Worm (Caenorhabditis elegans) whole organism, young adult: ENCODE data around the gene sqv-3.

ENCODE experiments used
- B0019.2 ChIP-seq: fragments of 200-800 bp; sonication (Bioruptor generic); conservative IDR thresholded peaks from 2 replicates; pipeline ENCODE4 v1.3.6; 2022; ENCODE audit warnings: missing genetic modification reagents, missing genetic modification characterization, missing compliant biosample characterization
- C06A6.2 ChIP-seq: fragments of 200-800 bp; sonication (Bioruptor generic); conservative IDR thresholded peaks from 2 replicates; pipeline ENCODE4 v1.3.6; 2022; ENCODE audit warnings: missing genetic modification characterization, missing compliant biosample characterization
- C17E4.6 ChIP-seq: fragments of 200-800 bp; sonication (Bioruptor generic); IDR thresholded peaks from 2 replicates; pipeline ENCODE4 v1.3.6; 2022; ENCODE audit warnings: missing genetic modification reagents, missing genetic modification characterization, missing compliant biosample characterization
- D2030.7 ChIP-seq: fragments of 200-800 bp; sonication (Bioruptor generic); IDR thresholded peaks from 2 replicates; pipeline ENCODE4 v1.3.6; 2022; ENCODE audit warnings: missing genetic modification reagents, missing genetic modification characterization, missing compliant biosample characterization
- F22D6.2 ChIP-seq: sonication (generic microtip); optimal IDR thresholded peaks from 2 replicates; lab custom pipeline; 2016; ENCODE audit warnings: mild to moderate bottlenecking, missing genetic modification characterization, missing compliant biosample characterization
- F37B4.10 ChIP-seq: fragments of 200-800 bp; sonication (Bioruptor generic); IDR thresholded peaks from 2 replicates; pipeline ENCODE4 v1.3.6; 2022; ENCODE audit warnings: missing genetic modification characterization, missing compliant biosample characterization
- Y67H2A.10 ChIP-seq: fragments of 200-800 bp; sonication (Bioruptor generic); conservative IDR thresholded peaks from 2 replicates; pipeline ENCODE4 v1.3.6; 2022; ENCODE audit warnings: missing genetic modification reagents, missing genetic modification characterization, missing compliant biosample characterization
- Y95B8A.8 ChIP-seq: fragments of 200-800 bp; sonication (Bioruptor generic); IDR thresholded peaks from 2 replicates; pipeline ENCODE4 v1.3.6; 2022; ENCODE audit warnings: missing genetic modification reagents, missing genetic modification characterization, missing compliant biosample characterization
- aptf-3 ChIP-seq: fragments of 200-800 bp; sonication (Bioruptor generic); IDR thresholded peaks from 2 replicates; pipeline ENCODE4 v1.3.6; 2022; ENCODE audit warnings: missing genetic modification characterization, missing compliant biosample characterization
- attf-3 ChIP-seq: fragments of 200-800 bp; sonication (Bioruptor generic); conservative IDR thresholded peaks from 2 replicates; pipeline ENCODE4 v1.3.6; 2022; ENCODE audit warnings: missing genetic modification reagents, missing genetic modification characterization, missing compliant biosample characterization
- attf-5 ChIP-seq: fragments of 200-800 bp; sonication (Bioruptor generic); optimal IDR thresholded peaks from 2 replicates; lab custom pipeline; 2018; ENCODE audit warnings: mild to moderate bottlenecking, missing genetic modification characterization, missing compliant biosample characterization
- bed-2 ChIP-seq: fragments of 200-800 bp; sonication (Bioruptor generic); IDR thresholded peaks from 2 replicates; pipeline ENCODE4 v1.3.6; 2022; ENCODE audit warnings: missing genetic modification reagents, missing genetic modification characterization, missing compliant biosample characterization
- ceh-40 ChIP-seq: fragments of 200-800 bp; sonication (Bioruptor generic); IDR thresholded peaks from 2 replicates; pipeline ENCODE4 v1.3.6; 2022; ENCODE audit warnings: missing genetic modification characterization, missing compliant biosample characterization
- dpff-1 ChIP-seq: sonication (generic microtip); optimal IDR thresholded peaks from 2 replicates; lab custom pipeline; 2017; ENCODE audit warnings: mild to moderate bottlenecking, missing genetic modification characterization, missing compliant biosample characterization
- efl-1 ChIP-seq: fragments of 150-350 bp; optimal IDR thresholded peaks from 2 replicates; lab custom pipeline; 2014; ENCODE audit warnings: missing biosample characterization, missing genetic modification reagents, missing genetic modification characterization
- egl-18 ChIP-seq: fragments of 200-800 bp; sonication (Bioruptor generic); IDR thresholded peaks from 2 replicates; pipeline ENCODE4 v1.3.6; 2022; ENCODE audit warnings: missing genetic modification reagents, missing genetic modification characterization, missing compliant biosample characterization
- egl-44 ChIP-seq: fragments of 200-800 bp; sonication (Bioruptor generic); IDR thresholded peaks from 2 replicates; pipeline ENCODE4 v1.3.6; 2022; ENCODE audit warnings: missing genetic modification reagents, missing genetic modification characterization, missing compliant biosample characterization
- fkh-3 ChIP-seq: sonication (generic microtip); optimal IDR thresholded peaks from 2 replicates; lab custom pipeline; 2016; ENCODE audit warnings: mild to moderate bottlenecking, missing genetic modification characterization, missing compliant biosample characterization
- him-1 ChIP-seq: sonication (generic microtip); optimal IDR thresholded peaks from 2 replicates; lab custom pipeline; 2016; ENCODE audit warnings: missing genotype, missing genetic modification reagents, missing genetic modification characterization, missing compliant biosample characterization
- hlh-26 ChIP-seq: fragments of 200-800 bp; sonication (Bioruptor generic); conservative IDR thresholded peaks from 2 replicates; pipeline ENCODE4 v1.3.6; 2022; ENCODE audit warnings: missing genetic modification reagents, missing genetic modification characterization, missing compliant biosample characterization
- hsf-1 ChIP-seq: fragments of 200-800 bp; sonication (Bioruptor generic); IDR thresholded peaks from 2 replicates; pipeline ENCODE4 v1.3.6; 2022; ENCODE audit warnings: missing genetic modification reagents, missing genetic modification characterization, missing compliant biosample characterization
- lin-40 ChIP-seq: sonication (generic microtip); optimal IDR thresholded peaks from 2 replicates; lab custom pipeline; 2016; ENCODE audit warnings: missing genetic modification characterization, mild to moderate bottlenecking, missing compliant biosample characterization, missing genotype, missing genetic modification reagents
- lin-54 ChIP-seq: fragments of 200-800 bp; sonication (Bioruptor generic); optimal IDR thresholded peaks from 2 replicates; lab custom pipeline; 2018; ENCODE audit warnings: mild to moderate bottlenecking, missing genetic modification characterization, missing compliant biosample characterization
- lsl-1 ChIP-seq: fragments of 200-800 bp; sonication (Bioruptor generic); optimal IDR thresholded peaks from 2 replicates; lab custom pipeline; 2018; ENCODE audit warnings: mild to moderate bottlenecking, missing genetic modification characterization, moderate library complexity, missing compliant biosample characterization
- madf-6 ChIP-seq: fragments of 200-800 bp; sonication (Bioruptor generic); IDR thresholded peaks from 2 replicates; pipeline ENCODE4 v1.3.6; 2022; ENCODE audit warnings: missing genetic modification reagents, missing genetic modification characterization, missing compliant biosample characterization
- mcd-1 ChIP-seq: fragments of 200-800 bp; sonication (Bioruptor generic); IDR thresholded peaks from 2 replicates; pipeline ENCODE4 v1.3.6; 2022; ENCODE audit warnings: missing genetic modification reagents, missing genetic modification characterization, missing compliant biosample characterization
- mes-4 ChIP-seq: sonication (generic microtip); optimal IDR thresholded peaks from 2 replicates; lab custom pipeline; 2016; ENCODE audit warnings: missing genotype, missing genetic modification characterization, missing compliant biosample characterization
- nfya-1 ChIP-seq: sonication (generic microtip); optimal IDR thresholded peaks from 2 replicates; lab custom pipeline; 2017; ENCODE audit warnings: antibody characterized with exemption, missing compliant biosample characterization, missing genetic modification characterization, borderline replicate concordance; ENCODE audit not compliant: insufficient read depth
- nhr-120 ChIP-seq: fragments of 200-800 bp; sonication (Bioruptor generic); IDR thresholded peaks from 2 replicates; pipeline ENCODE4 v1.3.6; 2022; ENCODE audit warnings: missing genetic modification characterization, missing compliant biosample characterization
- nhr-80 ChIP-seq: sonication (generic microtip); optimal IDR thresholded peaks from 2 replicates; lab custom pipeline; 2016; ENCODE audit warnings: missing genetic modification characterization, missing compliant biosample characterization
- nhr-90 ChIP-seq: sonication (generic microtip); optimal IDR thresholded peaks from 2 replicates; lab custom pipeline; 2016; ENCODE audit warnings: missing genotype, mild to moderate bottlenecking, missing genetic modification characterization, missing compliant biosample characterization
- pbrm-1 ChIP-seq: fragments of 200-800 bp; sonication (Bioruptor generic); IDR thresholded peaks from 2 replicates; pipeline ENCODE4 v1.3.6; 2022; ENCODE audit warnings: missing genetic modification reagents, missing genetic modification characterization, missing compliant biosample characterization
- rcor-1 ChIP-seq: fragments of 200-800 bp; sonication (Bioruptor generic); IDR thresholded peaks from 2 replicates; pipeline ENCODE4 v1.3.6; 2022; ENCODE audit warnings: missing genetic modification reagents, missing genetic modification characterization, missing compliant biosample characterization
- rec-8 ChIP-seq, 2 experiments: sonication (generic microtip); optimal IDR thresholded peaks; 2 replicates each; lab custom pipeline; 2016; ENCODE audit warnings: mild to moderate bottlenecking in 2 of 2, missing genetic modification characterization in 2 of 2, missing genetic modification reagents in 2 of 2, missing genotype in 2 of 2, missing biosample characterization in 1 of 2, missing compliant biosample characterization in 1 of 2, moderate library complexity in 1 of 2
- repo-1 ChIP-seq: sonication (generic microtip); optimal IDR thresholded peaks from 2 replicates; lab custom pipeline; 2017; ENCODE audit warnings: mild to moderate bottlenecking, missing genetic modification characterization, missing compliant biosample characterization
- sea-2 ChIP-seq: fragments of 200-800 bp; sonication (Bioruptor generic); IDR thresholded peaks from 2 replicates; pipeline ENCODE4 v1.3.6; 2022; ENCODE audit warnings: missing genetic modification characterization, missing compliant biosample characterization
- snpc-3.4 ChIP-seq: sonication (generic microtip); optimal IDR thresholded peaks from 2 replicates; lab custom pipeline; 2017; ENCODE audit warnings: missing genetic modification characterization, mild to moderate bottlenecking, missing compliant biosample characterization, antibody characterized with exemption, moderate library complexity, missing genotype, missing genetic modification reagents
- somi-1 ChIP-seq: fragments of 200-800 bp; sonication (Bioruptor generic); optimal IDR thresholded peaks from 2 replicates; lab custom pipeline; 2018; ENCODE audit warnings: mild to moderate bottlenecking, missing genetic modification characterization, missing compliant biosample characterization
- tbp1 ChIP-seq: fragments of 200-800 bp; sonication (Bioruptor generic); optimal IDR thresholded peaks from 2 replicates; lab custom pipeline; 2018; ENCODE audit warnings: mild to moderate bottlenecking, missing genetic modification characterization, missing compliant biosample characterization
- tbx-9 ChIP-seq: sonication (generic microtip); optimal IDR thresholded peaks from 2 replicates; lab custom pipeline; 2016; ENCODE audit warnings: borderline replicate concordance, missing genetic modification characterization, inconsistent platforms, missing compliant biosample characterization
- unc-62 ChIP-seq: fragments of 150-350 bp; optimal IDR thresholded peaks from 2 replicates; lab custom pipeline; 2014; ENCODE audit warnings: missing biosample characterization, missing genetic modification reagents, missing genetic modification characterization
- zim-3 ChIP-seq: sonication (generic microtip); optimal IDR thresholded peaks from 2 replicates; lab custom pipeline; 2017; ENCODE audit warnings: mild to moderate bottlenecking, missing genetic modification characterization, moderate library complexity, missing compliant biosample characterization
- ztf-25 ChIP-seq: fragments of 200-800 bp; sonication (Bioruptor generic); IDR thresholded peaks from 2 replicates; pipeline ENCODE4 v1.3.6; 2022; ENCODE audit warnings: missing genetic modification reagents, missing genetic modification characterization, missing compliant biosample characterization
- ztf-3 ChIP-seq: fragments of 200-800 bp; sonication (Bioruptor generic); optimal IDR thresholded peaks from 2 replicates; lab custom pipeline; 2018; ENCODE audit warnings: mild to moderate bottlenecking, missing genetic modification characterization, missing compliant biosample characterization
- ztf-6 ChIP-seq: fragments of 200-800 bp; sonication (Bioruptor generic); IDR thresholded peaks from 2 replicates; pipeline ENCODE4 v1.3.6; 2022; ENCODE audit warnings: missing genetic modification reagents, missing genetic modification characterization, missing compliant biosample characterization

The sqv-3 gene

ce11 chrIII:9783133-9783590 lies 3.0 kb upstream of the sqv-3 start (continued):
- TF ChIP-seq zim-3 (tag; lab: Kevin White, UChicago) (no peak), nfya-1 (tag; lab: Kevin White, UChicago) (no peak), lin-54 (GFP tag; lab: Kevin White, UChicago) (no peak), repo-1 (tag; lab: Kevin White, UChicago) (peak; percentile 81), lin-40 (tag; lab: Kevin White, UChicago) (peak; percentile 38), C06A6.2 (GFP tag; lab: Robert Waterston, UW) (no peak), D2030.7 (GFP tag; lab: Robert Waterston, UW) (no peak), hlh-26 (GFP tag; lab: Robert Waterston, UW) (no peak), rcor-1 (no peak), unc-62 (GFP tag; lab: Kevin White, UChicago) (no peak), mes-4 (tag; lab: Kevin White, UChicago) (no peak)

ce11 chrIII:9782483-9783081 lies 2.4 kb upstream of the sqv-3 start, which contains the start of gene R10E11.6:
Gene R10E11.6 (plus strand): TSS chrIII:9783006.
- no peak for TF ChIP-seq egl-18 (GFP tag; lab: Robert Waterston, UW)
- peak in 1 of 2 experiments; percentile 19 for TF ChIP-seq rec-8 (tag; optimal IDR thresholded peaks at IDR 0.05; lab: Kevin White, UChicago)

DNA sequence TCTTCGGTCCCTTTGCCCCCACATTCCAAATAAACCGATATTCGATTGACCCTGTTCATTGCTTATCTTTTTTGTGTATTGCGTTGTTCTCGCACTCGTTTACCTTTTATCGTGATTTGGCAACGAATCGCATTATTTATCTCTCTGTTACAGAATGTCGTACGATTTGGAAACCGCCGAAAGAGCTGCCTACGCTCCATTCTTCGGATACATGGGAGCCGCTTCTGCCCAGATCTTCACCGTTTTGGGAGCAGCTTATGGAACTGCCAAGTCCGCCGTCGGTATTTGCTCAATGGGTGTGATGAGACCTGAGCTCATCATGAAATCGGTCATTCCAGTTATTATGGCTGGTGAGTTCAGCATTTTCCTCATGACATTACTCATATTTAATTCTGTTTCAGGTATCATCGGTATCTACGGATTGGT lies 1.9 kb upstream of the sqv-3 start, which contains the start of gene vha-2:
vha-2 (plus strand) TSS at position 154 of the 426 bp plus-strand sequence.
- TF ChIP-seq nhr-120: no peak
- no peak for TF ChIP-seq ztf-6 (GFP tag; lab: Robert Waterston, UW)
- no peak for TF ChIP-seq snpc-3.4 (tag; lab: Kevin White, UChicago)
- TF ChIP-seq madf-6 (GFP tag; lab: Robert Waterston, UW): peak; percentile 57
- no peak for TF ChIP-seq nhr-80 (tag; lab: Kevin White, UChicago)
- no peak for TF ChIP-seq zim-3 (tag; lab: Kevin White, UChicago)
- no peak for TF ChIP-seq attf-5 (GFP tag; lab: Kevin White, UChicago)
- no peak for TF ChIP-seq ztf-3
- no peak for TF ChIP-seq fkh-3 (tag; lab: Kevin White, UChicago)
- TF ChIP-seq rec-8 (tag; optimal IDR thresholded peaks at IDR 0.05; lab: Kevin White, UChicago): no peak
- no peak for TF ChIP-seq attf-3 (GFP tag; lab: Robert Waterston, UW)
- TF ChIP-seq F37B4.10 (GFP tag; lab: Robert Waterston, UW): no peak
- peak; percentile 76 for TF ChIP-seq hsf-1 (GFP tag; lab: Robert Waterston, UW)
- TF ChIP-seq F22D6.2 (tag; lab: Kevin White, UChicago): no peak
- TF ChIP-seq Y67H2A.10: no peak
- peak; percentile 43 for TF ChIP-seq nhr-90 (tag; lab: Kevin White, UChicago)
- peak; percentile 54; the same call in 1 of the 2 replicates for TF ChIP-seq Y95B8A.8 (GFP tag; lab: Robert Waterston, UW)
- TF ChIP-seq tbx-9 (tag; lab: Kevin White, UChicago): no peak
- no peak for TF ChIP-seq aptf-3 (GFP tag; lab: Robert Waterston, UW)
- 0 out of 2 replicates have a peak, but pooled peaks have one; percentile 8 for TF ChIP-seq ceh-40 (GFP tag; lab: Robert Waterston, UW)
- peak; percentile 53; the same call in 1 of the 2 replicates for TF ChIP-seq egl-44 (GFP tag; lab: Robert Waterston, UW)
- TF ChIP-seq tbp1: peak; percentile 31
- no peak for TF ChIP-seq lsl-1 (GFP tag; lab: Kevin White, UChicago)
- no peak for TF ChIP-seq somi-1 (GFP tag; lab: Kevin White, UChicago)
- no peak for TF ChIP-seq rcor-1
- peak; percentile 75 for TF ChIP-seq pbrm-1 (GFP tag; lab: Robert Waterston, UW)
- peak; percentile 62 for TF ChIP-seq mcd-1
- no peak for TF ChIP-seq B0019.2 (GFP tag; lab: Robert Waterston, UW)
- TF ChIP-seq ztf-25 (GFP tag; lab: Robert Waterston, UW): no peak
- peak; percentile 11 for TF ChIP-seq dpff-1 (tag; lab: Kevin White, UChicago)
- TF ChIP-seq him-1 (tag; lab: Kevin White, UChicago): no peak
- TF ChIP-seq efl-1 (GFP tag; lab: Kevin White, UChicago): no peak
- no peak for TF ChIP-seq sea-2 (GFP tag; lab: Robert Waterston, UW)
- no peak for TF ChIP-seq bed-2
- peak; percentile 22; the same call in 1 of the 2 replicates for TF ChIP-seq C17E4.6 (GFP tag; lab: Robert Waterston, UW)
